Fruit fly (Drosophila melanogaster) whole organism, embryonic: ENCODE results near the gene CG17028.

Source experiments
- B-H1 ChIP-seq: fragments of 200-800 bp; sonication (Bioruptor generic); IDR thresholded peaks from 3 replicates; pipeline ENCODE4 v1.3.6; 2022; ENCODE audit warnings: missing biosample characterization, missing genetic modification characterization
- Bgb ChIP-seq: fragments of 200-800 bp; sonication (Bioruptor generic); IDR thresholded peaks from 2 replicates; pipeline ENCODE4 v1.3.6; 2022; ENCODE audit warnings: missing biosample characterization, missing genetic modification characterization; ENCODE audit not compliant: partially characterized antibody
- CG10147 ChIP-seq: fragments of 200-800 bp; sonication (Bioruptor generic); optimal IDR thresholded peaks from 2 replicates; lab custom pipeline; 2019; ENCODE audit warnings: missing biosample characterization, mild to moderate bottlenecking, missing genetic modification characterization, moderate library complexity
- CG10267 ChIP-seq: fragments of 200-800 bp; sonication (Bioruptor generic); optimal IDR thresholded peaks from 2 replicates; lab custom pipeline; 2018; ENCODE audit warnings: missing biosample characterization, mild to moderate bottlenecking, missing genetic modification characterization, moderate library complexity
- CG12104 ChIP-seq: fragments of 200-800 bp; sonication (Bioruptor generic); optimal IDR thresholded peaks from 3 replicates; lab custom pipeline; 2016; ENCODE audit warnings: missing biosample characterization, missing genetic modification characterization
- CG13123 ChIP-seq: fragments of 200-800 bp; sonication (Bioruptor generic); optimal IDR thresholded peaks from 2 replicates; lab custom pipeline; 2016; ENCODE audit warnings: missing biosample characterization, missing genetic modification characterization
- CG1529 ChIP-seq: fragments of 200-800 bp; sonication (Bioruptor generic); optimal IDR thresholded peaks from 3 replicates; lab custom pipeline; 2018; ENCODE audit warnings: missing biosample characterization, missing genetic modification characterization
- CG15514 ChIP-seq: fragments of 200-800 bp; sonication (Bioruptor generic); optimal IDR thresholded peaks from 3 replicates; lab custom pipeline; 2017; ENCODE audit warnings: missing biosample characterization, missing genetic modification characterization, mild to moderate bottlenecking, moderate library complexity, missing genetic modification reagents
- CG1647 ChIP-seq: fragments of 200-800 bp; sonication (Bioruptor generic); optimal IDR thresholded peaks from 3 replicates; lab custom pipeline; 2016; ENCODE audit warnings: missing biosample characterization, missing genetic modification characterization
- CG17802 ChIP-seq: fragments of 200-800 bp; sonication (Bioruptor generic); optimal IDR thresholded peaks from 2 replicates; lab custom pipeline; 2018; ENCODE audit warnings: missing biosample characterization, mild to moderate bottlenecking, missing genetic modification characterization, moderate library complexity
- CG3065 ChIP-seq: fragments of 200-800 bp; sonication (Bioruptor generic); optimal IDR thresholded peaks from 2 replicates; lab custom pipeline; 2016; ENCODE audit warnings: missing biosample characterization, missing genetic modification characterization
- CG31388 ChIP-seq: fragments of 200-800 bp; sonication (Bioruptor generic); optimal IDR thresholded peaks from 2 replicates; lab custom pipeline; 2016; ENCODE audit warnings: missing biosample characterization, missing genetic modification characterization
- CG3726 ChIP-seq: fragments of 200-800 bp; sonication (Bioruptor generic); IDR thresholded peaks from 3 replicates; pipeline ENCODE4, ENCODE4 v1.3.6; 2022; ENCODE audit warnings: missing biosample characterization, missing genetic modification characterization
- CG6254 ChIP-seq: fragments of 200-800 bp; sonication (Bioruptor generic); optimal IDR thresholded peaks from 3 replicates; lab custom pipeline; 2017; ENCODE audit warnings: mild to moderate bottlenecking, missing biosample characterization, missing genetic modification reagents, missing genetic modification characterization
- CG7556 ChIP-seq: fragments of 200-800 bp; sonication (Bioruptor generic); optimal IDR thresholded peaks from 2 replicates; lab custom pipeline; 2017; ENCODE audit warnings: missing biosample characterization, mild to moderate bottlenecking, missing genetic modification characterization
- CG7839 ChIP-seq: fragments of 200-800 bp; sonication (Bioruptor generic); optimal IDR thresholded peaks from 3 replicates; lab custom pipeline; 2018; ENCODE audit warnings: missing biosample characterization, mild to moderate bottlenecking, missing genetic modification characterization, moderate library complexity
- E2f1 ChIP-seq: fragments of 200-800 bp; sonication (Bioruptor generic); IDR thresholded peaks from 2 replicates; pipeline ENCODE4 v1.3.6; 2022; ENCODE audit warnings: missing biosample characterization, missing genetic modification characterization
- ERR ChIP-seq: fragments of 200-800 bp; sonication (Bioruptor generic); optimal IDR thresholded peaks from 2 replicates; lab custom pipeline; 2016; ENCODE audit warnings: missing biosample characterization, missing genetic modification characterization
- H15 ChIP-seq: fragments of 200-800 bp; sonication (Bioruptor generic); IDR thresholded peaks from 3 replicates; pipeline ENCODE4 v1.3.6; 2022; ENCODE audit warnings: missing biosample characterization, missing genetic modification characterization
- Jarid2 ChIP-seq: fragments of 200-800 bp; sonication (Bioruptor generic); optimal IDR thresholded peaks from 3 replicates; lab custom pipeline; 2017; ENCODE audit warnings: mild to moderate bottlenecking, missing biosample characterization, missing genetic modification reagents, missing genetic modification characterization
- Lhr ChIP-seq: fragments of 200-800 bp; sonication (Bioruptor generic); optimal IDR thresholded peaks from 3 replicates; lab custom pipeline; 2017; ENCODE audit warnings: mild to moderate bottlenecking, missing biosample characterization, missing genetic modification reagents, missing genetic modification characterization
- Mad ChIP-seq: fragments of 200-800 bp; sonication (Bioruptor generic); optimal IDR thresholded peaks from 2 replicates; lab custom pipeline; 2016; ENCODE audit warnings: missing biosample characterization, missing genetic modification characterization
- Side ChIP-seq: fragments of 200-800 bp; sonication (Bioruptor generic); optimal IDR thresholded peaks from 2 replicates; lab custom pipeline; 2016; ENCODE audit warnings: missing biosample characterization, missing genetic modification characterization
- Spps ChIP-seq: fragments of 200-800 bp; sonication (Bioruptor generic); optimal IDR thresholded peaks from 2 replicates; lab custom pipeline; 2018; ENCODE audit warnings: missing biosample characterization, mild to moderate bottlenecking, missing genetic modification characterization
- ato ChIP-seq: fragments of 200-800 bp; sonication (Bioruptor generic); IDR thresholded peaks from 2 replicates; pipeline ENCODE4 v1.3.6; 2022; ENCODE audit warnings: missing biosample characterization, missing genetic modification characterization; ENCODE audit not compliant: partially characterized antibody
- cad ChIP-seq: fragments of >200 bp; optimal IDR thresholded peaks from 2 replicates; lab custom pipeline; 2017; ENCODE audit warnings: missing biosample characterization, missing genetic modification characterization
- cas ChIP-seq: fragments of 200-800 bp; sonication (Bioruptor generic); IDR thresholded peaks from 2 replicates; pipeline ENCODE4 v1.3.6; 2022; ENCODE audit warnings: missing biosample characterization, missing genetic modification characterization
- chif ChIP-seq, 2 experiments: fragments of 200-800 bp; sonication (Bioruptor generic); optimal IDR thresholded peaks; 3 replicates each; lab custom pipeline; 2016; ENCODE audit warnings: missing biosample characterization in 2 of 2, missing genetic modification characterization in 2 of 2
- dimm ChIP-seq: fragments of 200-800 bp; sonication (Bioruptor generic); IDR thresholded peaks from 2 replicates; pipeline ENCODE4 v1.3.6; 2022; ENCODE audit warnings: missing biosample characterization, missing genetic modification characterization
- fd64A ChIP-seq: fragments of 200-800 bp; sonication (Bioruptor generic); optimal IDR thresholded peaks from 3 replicates; lab custom pipeline; 2018; ENCODE audit warnings: missing biosample characterization, mild to moderate bottlenecking, missing genetic modification characterization
- fu2 ChIP-seq: fragments of 200-800 bp; sonication (Bioruptor generic); optimal IDR thresholded peaks from 2 replicates; lab custom pipeline; 2016; ENCODE audit warnings: missing biosample characterization, missing genetic modification characterization
- gem ChIP-seq: fragments of 200-800 bp; sonication (Bioruptor generic); optimal IDR thresholded peaks from 2 replicates; lab custom pipeline; 2019; ENCODE audit warnings: missing biosample characterization, mild to moderate bottlenecking, missing genetic modification characterization, moderate library complexity
- gro ChIP-seq: fragments of 200-800 bp; sonication (Bioruptor generic); optimal IDR thresholded peaks from 2 replicates; lab custom pipeline; 2016; ENCODE audit warnings: missing biosample characterization, missing genetic modification characterization
- gsb-n ChIP-seq: fragments of 200-800 bp; sonication (Bioruptor generic); optimal IDR thresholded peaks from 3 replicates; lab custom pipeline; 2018; ENCODE audit warnings: missing biosample characterization, mild to moderate bottlenecking, missing genetic modification characterization
- h ChIP-seq: fragments of >200 bp; optimal IDR thresholded peaks from 2 replicates; lab custom pipeline; 2017
- jigr1 ChIP-seq: fragments of 200-800 bp; sonication (Bioruptor generic); IDR thresholded peaks from 3 replicates; pipeline ENCODE4 v1.3.6; 2022; ENCODE audit warnings: missing biosample characterization, missing genetic modification characterization
- klu ChIP-seq: fragments of 200-800 bp; sonication (Bioruptor generic); IDR thresholded peaks from 2 replicates; pipeline ENCODE4 v1.3.6; 2022; ENCODE audit warnings: missing biosample characterization, missing genetic modification characterization
- lola ChIP-seq, 3 experiments: fragments of >200 bp in 2 of 3; fragments of 200-800 bp in 1 of 3; sonication (Bioruptor generic) in 1 of 3; optimal IDR thresholded peaks; 2 replicates each; lab custom pipeline; 2017 to 2019; ENCODE audit warnings: missing biosample characterization in 3 of 3, missing genetic modification characterization in 3 of 3, mild to moderate bottlenecking in 1 of 3, moderate library complexity in 1 of 3
- nerfin-1 ChIP-seq: fragments of 200-800 bp; sonication (Bioruptor generic); optimal IDR thresholded peaks from 3 replicates; lab custom pipeline; 2019; ENCODE audit warnings: missing biosample characterization, mild to moderate bottlenecking, missing genetic modification characterization, moderate library complexity
- pan ChIP-seq, 4 experiments: fragments of >200 bp in 3 of 4; fragments of 200-800 bp in 1 of 4; sonication (Bioruptor generic) in 1 of 4; optimal IDR thresholded peaks in 3 of 4; IDR thresholded peaks in 1 of 4; 2 replicates each; pipeline versions ENCODE4 v1.3.6 to Lab custom; 2017 to 2022; ENCODE audit warnings: missing biosample characterization in 2 of 4, missing genetic modification characterization in 2 of 4, mixed read lengths in 1 of 4
- peb ChIP-seq: fragments of 200-800 bp; sonication (Bioruptor generic); IDR thresholded peaks from 2 replicates; pipeline ENCODE4 v1.3.6; 2022; ENCODE audit warnings: missing biosample characterization, missing genetic modification characterization
- sc ChIP-seq, 3 experiments: fragments of >200 bp in 2 of 3; fragments of 200-800 bp in 1 of 3; sonication (Bioruptor generic) in 1 of 3; optimal IDR thresholded peaks; 2 replicates in 2 of 3; 3 replicates in 1 of 3; lab custom pipeline; 2017; ENCODE audit warnings: mild to moderate bottlenecking in 1 of 3, missing biosample characterization in 1 of 3, missing genetic modification characterization in 1 of 3, missing genetic modification reagents in 1 of 3
- sima ChIP-seq: fragments of 200-800 bp; sonication (Bioruptor generic); optimal IDR thresholded peaks from 2 replicates; lab custom pipeline; 2016; ENCODE audit warnings: missing biosample characterization, missing genetic modification characterization
- so ChIP-seq: fragments of 200-800 bp; sonication (Bioruptor generic); IDR thresholded peaks from 3 replicates; pipeline ENCODE4 v1.3.6; 2022; ENCODE audit warnings: missing biosample characterization, missing genetic modification characterization
- stc ChIP-seq: fragments of 200-800 bp; sonication (Bioruptor generic); IDR thresholded peaks from 2 replicates; pipeline ENCODE4 v1.3.6; 2022; ENCODE audit warnings: missing biosample characterization, missing genetic modification characterization
- tup ChIP-seq: fragments of 200-800 bp; sonication (Bioruptor generic); optimal IDR thresholded peaks from 2 replicates; lab custom pipeline; 2016; ENCODE audit warnings: missing biosample characterization, mild to moderate bottlenecking, missing genetic modification characterization, moderate library complexity
- zen ChIP-seq: fragments of 200-800 bp; sonication (Bioruptor generic); optimal IDR thresholded peaks from 3 replicates; lab custom pipeline; 2018; ENCODE audit warnings: missing biosample characterization, mild to moderate bottlenecking, missing genetic modification characterization, moderate library complexity

Gene CG17028

dm6 chr3L:16004401-16005237, 26.3 kb downstream of the CG17028 start, which contains the start of the genes hzg and mRpS31 (continued):
- TF ChIP-seq Side (GFP tag; lab: Kevin White, UChicago) = peak; percentile 39
- no peak for TF ChIP-seq CG17802 (tag; lab: Kevin White, UChicago)
- no peak for TF ChIP-seq Mad
- TF ChIP-seq ERR (GFP tag; lab: Kevin White, UChicago) = no peak
- TF ChIP-seq Spps (tag; lab: Kevin White, UChicago) = no peak
- no peak for TF ChIP-seq klu (GFP tag; lab: Robert Waterston, UW)
- TF ChIP-seq CG31388 (GFP tag; lab: Kevin White, UChicago) = no peak
- TF ChIP-seq chif (GFP tag; optimal IDR thresholded peaks at IDR 0.05; lab: Kevin White, UChicago) = peak; percentile 14 to 25
- no peak for TF ChIP-seq CG3726 (GFP tag; lab: Robert Waterston, UW)
- no peak for TF ChIP-seq CG1529 (GFP tag; lab: Kevin White, UChicago)
- TF ChIP-seq CG3065 = no peak
- no peak for TF ChIP-seq H15 (GFP tag; lab: Robert Waterston, UW)
- no peak for TF ChIP-seq stc (GFP tag; lab: Robert Waterston, UW)
- TF ChIP-seq gem (tag; lab: Kevin White, UChicago) = peak; percentile 77
- peak; percentile 55 for TF ChIP-seq Lhr (GFP tag; lab: Kevin White, UChicago)
- peak; percentile 41 for TF ChIP-seq CG15514
- no peak for TF ChIP-seq cas
- TF ChIP-seq so (GFP tag; lab: Robert Waterston, UW) = no peak
- TF ChIP-seq dimm = no peak
- TF ChIP-seq h = no peak
- peak; percentile 25 for TF ChIP-seq CG7839 (tag; lab: Kevin White, UChicago)
- TF ChIP-seq CG10267 (tag; lab: Kevin White, UChicago) = peak; percentile 67
- no peak for TF ChIP-seq CG12104 (GFP tag; lab: Kevin White, UChicago)
- no peak for TF ChIP-seq jigr1 (GFP tag; lab: Robert Waterston, UW)
- no peak for TF ChIP-seq CG1647 (GFP tag; lab: Kevin White, UChicago)
- TF ChIP-seq lola (GFP tag; optimal IDR thresholded peaks at IDR 0.05; lab: Kevin White, UChicago) = peak in 1 of 3 experiments; percentile 53
- peak; percentile 27 for TF ChIP-seq nerfin-1
- TF ChIP-seq gsb-n (tag; lab: Kevin White, UChicago) = peak; percentile 20
- TF ChIP-seq pan (optimal IDR thresholded peaks at IDR 0.05; lab: Kevin White, UChicago) = no peak
- TF ChIP-seq pan (GFP tag; optimal IDR thresholded peaks at IDR 0.05 in 1 of 2, IDR thresholded peaks at IDR 0.05 in 1 of 2) = peak in 1 of 2 experiments; percentile 24
- peak; percentile 40 for TF ChIP-seq CG7556 (GFP tag; lab: Kevin White, UChicago)
- no peak for TF ChIP-seq ato
- TF ChIP-seq gro (GFP tag; lab: Kevin White, UChicago) = peak; percentile 4
- no peak for TF ChIP-seq sima (GFP tag; lab: Kevin White, UChicago)
- no peak for TF ChIP-seq B-H1
- no peak for TF ChIP-seq sc (optimal IDR thresholded peaks at IDR 0.05; lab: Kevin White, UChicago)
- no peak for TF ChIP-seq sc (GFP tag; optimal IDR thresholded peaks at IDR 0.05; lab: Kevin White, UChicago)
- TF ChIP-seq Jarid2 = peak; percentile 74
- TF ChIP-seq E2f1 (GFP tag; lab: Robert Waterston, UW) = no peak
- TF ChIP-seq CG13123 = peak; percentile 4
- peak; percentile 65 for TF ChIP-seq CG10147 (GFP tag; lab: Kevin White, UChicago)
- no peak for TF ChIP-seq fd64A (GFP tag; lab: Kevin White, UChicago)
- TF ChIP-seq fu2 = peak; percentile 32
- no peak for TF ChIP-seq CG6254 (GFP tag; lab: Kevin White, UChicago)
- no peak for TF ChIP-seq tup
- TF ChIP-seq cad (GFP tag; lab: Kevin White, UChicago) = no peak
- peak; percentile 39 for TF ChIP-seq zen (tag; lab: Kevin White, UChicago)
- TF ChIP-seq peb = peak; percentile 32; the same call in 1 of the 2 replicates
- peak; percentile 25; the same call in 1 of the 2 replicates for TF ChIP-seq Bgb (GFP tag; lab: Robert Waterston, UW)
